Fruit fly (Drosophila melanogaster) whole organism, pupa: ENCODE data around the gene GlyRS.

Experiments
- CG14655 ChIP-seq: fragments of 200-800 bp; sonication (Bioruptor generic); optimal IDR thresholded peaks from 3 replicates; lab custom pipeline; 2017; ENCODE audit warnings: mild to moderate bottlenecking, missing biosample characterization, missing genetic modification reagents, missing genetic modification characterization
- CG15710 ChIP-seq: fragments of 200-800 bp; sonication (Bioruptor generic); optimal IDR thresholded peaks from 2 replicates; lab custom pipeline; 2018; ENCODE audit warnings: missing biosample characterization, mild to moderate bottlenecking, missing genetic modification characterization, moderate library complexity
- CG17806 ChIP-seq: fragments of 200-800 bp; sonication (Bioruptor generic); optimal IDR thresholded peaks from 2 replicates; lab custom pipeline; 2018; ENCODE audit warnings: missing biosample characterization, mild to moderate bottlenecking, missing genetic modification characterization, moderate library complexity
- CG8159 ChIP-seq: fragments of 200-800 bp; sonication (Bioruptor generic); optimal IDR thresholded peaks from 3 replicates; lab custom pipeline; 2018; ENCODE audit warnings: missing biosample characterization, mild to moderate bottlenecking, missing genetic modification characterization, moderate library complexity
- CG8301 ChIP-seq: fragments of 200-800 bp; sonication (Bioruptor generic); optimal IDR thresholded peaks from 2 replicates; lab custom pipeline; 2018; ENCODE audit warnings: missing biosample characterization, mild to moderate bottlenecking, missing genetic modification characterization
- D1 ChIP-seq: fragments of 200-800 bp; sonication (Bioruptor generic); optimal IDR thresholded peaks from 2 replicates; lab custom pipeline; 2018; ENCODE audit warnings: missing biosample characterization, mild to moderate bottlenecking, missing genetic modification characterization, moderate library complexity
- fd96Ca ChIP-seq: fragments of 200-800 bp; sonication (Bioruptor generic); IDR thresholded peaks from 3 replicates; pipeline ENCODE4 v1.3.6; 2022; ENCODE audit warnings: missing biosample characterization, missing genetic modification characterization

- TF ChIP-seq CG15710 (tag; lab: Kevin White, UChicago) (no peak), CG14655 (GFP tag; lab: Kevin White, UChicago) (no peak), D1 (no peak), fd96Ca (GFP tag; lab: Robert Waterston, UW) (no peak), CG17806 (tag; lab: Kevin White, UChicago) (no peak), CG8301 (tag; lab: Kevin White, UChicago) (no peak), CG8159 (tag; lab: Kevin White, UChicago) (no peak)
Observed at dm6 chr3L:15054035-15054434, 40.9 kb upstream of the GlyRS start, which contains the start of gene CG18649.
